Worm (Caenorhabditis elegans) whole organism, young adult: Measurements from ENCODE around the gene B0303.7.

Experiments
- B0019.2 ChIP-seq: fragments of 200-800 bp; sonication (Bioruptor generic); conservative IDR thresholded peaks from 2 replicates; pipeline ENCODE4 v1.3.6; 2022; ENCODE audit warnings: missing genetic modification reagents, missing genetic modification characterization, missing compliant biosample characterization
- D2030.7 ChIP-seq: fragments of 200-800 bp; sonication (Bioruptor generic); IDR thresholded peaks from 2 replicates; pipeline ENCODE4 v1.3.6; 2022; ENCODE audit warnings: missing genetic modification reagents, missing genetic modification characterization, missing compliant biosample characterization
- F22D6.2 ChIP-seq: sonication (generic microtip); optimal IDR thresholded peaks from 2 replicates; lab custom pipeline; 2016; ENCODE audit warnings: mild to moderate bottlenecking, missing genetic modification characterization, missing compliant biosample characterization
- F23B12.7 ChIP-seq: sonication (generic microtip); optimal IDR thresholded peaks from 2 replicates; lab custom pipeline; 2017; ENCODE audit warnings: missing genetic modification characterization, mild to moderate bottlenecking, missing compliant biosample characterization, antibody characterized with exemption, moderate library complexity; ENCODE audit not compliant: insufficient read depth
- F49E8.2 ChIP-seq: sonication (generic microtip); optimal IDR thresholded peaks from 3 replicates; lab custom pipeline; 2017; ENCODE audit warnings: missing genetic modification characterization, mild to moderate bottlenecking, missing compliant biosample characterization, antibody characterized with exemption, moderate library complexity; ENCODE audit not compliant: insufficient read depth
- F52B5.7 ChIP-seq: sonication (generic microtip); optimal IDR thresholded peaks from 2 replicates; lab custom pipeline; 2016; ENCODE audit warnings: mild to moderate bottlenecking, missing genetic modification characterization, missing compliant biosample characterization
- K12H6.12 ChIP-seq: fragments of 200-800 bp; sonication (Bioruptor generic); optimal IDR thresholded peaks from 2 replicates; lab custom pipeline; 2018; ENCODE audit warnings: mild to moderate bottlenecking, missing genetic modification characterization, missing compliant biosample characterization
- T26A5.8 ChIP-seq: sonication (generic microtip); optimal IDR thresholded peaks from 2 replicates; lab custom pipeline; 2016; ENCODE audit warnings: missing genetic modification characterization, missing compliant biosample characterization
- Y53F4B.3 ChIP-seq: fragments of 200-800 bp; sonication (Bioruptor generic); IDR thresholded peaks from 2 replicates; pipeline ENCODE4 v1.3.6; 2022; ENCODE audit warnings: missing genetic modification reagents, missing genetic modification characterization, missing compliant biosample characterization
- ZK185.1 ChIP-seq: sonication (generic microtip); optimal IDR thresholded peaks from 2 replicates; lab custom pipeline; 2016; ENCODE audit warnings: mild to moderate bottlenecking, missing genetic modification characterization, missing compliant biosample characterization; ENCODE audit not compliant: poor library complexity, severe bottlenecking
- ama-1 ChIP-seq, 3 experiments: fragments of 150-350 bp in 1 of 3; sonication (generic microtip) in 2 of 3; optimal IDR thresholded peaks; 2 replicates each; lab custom pipeline; 2014 to 2018; ENCODE audit warnings: missing biosample characterization in 2 of 3, missing genetic modification characterization in 2 of 3, missing genetic modification reagents in 2 of 3
- athp-1 ChIP-seq: sonication (generic microtip); optimal IDR thresholded peaks from 2 replicates; lab custom pipeline; 2017; ENCODE audit warnings: mild to moderate bottlenecking, missing genetic modification characterization, missing compliant biosample characterization
- bed-1 ChIP-seq: fragments of 200-800 bp; sonication (Bioruptor generic); IDR thresholded peaks from 2 replicates; pipeline ENCODE4 v1.3.6; 2022; ENCODE audit warnings: missing genetic modification reagents, missing genetic modification characterization, missing compliant biosample characterization
- ceh-27 ChIP-seq: fragments of 200-800 bp; sonication (Bioruptor generic); optimal IDR thresholded peaks from 2 replicates; lab custom pipeline; 2018; ENCODE audit warnings: mild to moderate bottlenecking, missing genetic modification characterization, moderate library complexity, missing compliant biosample characterization
- ceh-40 ChIP-seq: fragments of 200-800 bp; sonication (Bioruptor generic); IDR thresholded peaks from 2 replicates; pipeline ENCODE4 v1.3.6; 2022; ENCODE audit warnings: missing genetic modification characterization, missing compliant biosample characterization
- ceh-79 ChIP-seq: sonication (generic microtip); optimal IDR thresholded peaks from 2 replicates; lab custom pipeline; 2017; ENCODE audit warnings: mild to moderate bottlenecking, missing genetic modification characterization, missing compliant biosample characterization
- ceh-91 ChIP-seq: fragments of 200-800 bp; sonication (Bioruptor generic); IDR thresholded peaks from 2 replicates; pipeline ENCODE4 v1.3.6; 2022; ENCODE audit warnings: missing genetic modification reagents, missing genetic modification characterization, missing compliant biosample characterization
- ekl-4 ChIP-seq: fragments of 200-800 bp; sonication (Bioruptor generic); IDR thresholded peaks from 2 replicates; pipeline ENCODE4 v1.3.6; 2022; ENCODE audit warnings: missing genetic modification reagents, missing genetic modification characterization, missing compliant biosample characterization
- hlh-26 ChIP-seq: fragments of 200-800 bp; sonication (Bioruptor generic); conservative IDR thresholded peaks from 2 replicates; pipeline ENCODE4 v1.3.6; 2022; ENCODE audit warnings: missing genetic modification reagents, missing genetic modification characterization, missing compliant biosample characterization
- let-607 ChIP-seq, 2 experiments: fragments of 200-800 bp in 1 of 2; sonication (Bioruptor generic) in 1 of 2; sonication (generic microtip) in 1 of 2; optimal IDR thresholded peaks; 2 replicates each; lab custom pipeline; 2016 to 2018; ENCODE audit warnings: mild to moderate bottlenecking in 2 of 2, missing compliant biosample characterization in 2 of 2, missing genetic modification characterization in 2 of 2, moderate library complexity in 2 of 2, missing genotype in 1 of 2
- lin-35 ChIP-seq, 3 experiments: fragments of 150-350 bp in 2 of 3; sonication (generic microtip) in 1 of 3; optimal IDR thresholded peaks; 2 replicates each; lab custom pipeline; 2014 to 2018; ENCODE audit warnings: missing biosample characterization in 3 of 3, missing genetic modification characterization in 3 of 3, missing genetic modification reagents in 3 of 3
- lin-54 ChIP-seq: fragments of 200-800 bp; sonication (Bioruptor generic); optimal IDR thresholded peaks from 2 replicates; lab custom pipeline; 2018; ENCODE audit warnings: mild to moderate bottlenecking, missing genetic modification characterization, missing compliant biosample characterization
- madf-10 ChIP-seq: sonication (generic microtip); optimal IDR thresholded peaks from 2 replicates; lab custom pipeline; 2016; ENCODE audit warnings: mild to moderate bottlenecking, missing genetic modification characterization, missing compliant biosample characterization
- madf-3 ChIP-seq: fragments of 200-800 bp; sonication (Bioruptor generic); IDR thresholded peaks from 2 replicates; pipeline ENCODE4 v1.3.6; 2022; ENCODE audit warnings: missing genetic modification reagents, missing genetic modification characterization, missing compliant biosample characterization
- madf-6 ChIP-seq: fragments of 200-800 bp; sonication (Bioruptor generic); IDR thresholded peaks from 2 replicates; pipeline ENCODE4 v1.3.6; 2022; ENCODE audit warnings: missing genetic modification reagents, missing genetic modification characterization, missing compliant biosample characterization
- mcd-1 ChIP-seq: fragments of 200-800 bp; sonication (Bioruptor generic); IDR thresholded peaks from 2 replicates; pipeline ENCODE4 v1.3.6; 2022; ENCODE audit warnings: missing genetic modification reagents, missing genetic modification characterization, missing compliant biosample characterization
- mxl-1 ChIP-seq: sonication (generic microtip); optimal IDR thresholded peaks from 2 replicates; lab custom pipeline; 2016; ENCODE audit warnings: missing genetic modification characterization, missing compliant biosample characterization
- nfyb-1 ChIP-seq: fragments of 200-800 bp; sonication (Bioruptor generic); IDR thresholded peaks from 2 replicates; pipeline ENCODE4 v1.3.6; 2022; ENCODE audit warnings: missing genetic modification reagents, missing genetic modification characterization, missing compliant biosample characterization
- nhr-179 ChIP-seq: sonication (generic microtip); optimal IDR thresholded peaks from 2 replicates; lab custom pipeline; 2016; ENCODE audit warnings: mild to moderate bottlenecking, missing genetic modification characterization, missing compliant biosample characterization
- nhr-27 ChIP-seq: fragments of 200-800 bp; sonication (Bioruptor generic); optimal IDR thresholded peaks from 2 replicates; lab custom pipeline; 2018; ENCODE audit warnings: mild to moderate bottlenecking, missing genetic modification characterization, moderate library complexity, missing compliant biosample characterization
- nhr-90 ChIP-seq: sonication (generic microtip); optimal IDR thresholded peaks from 2 replicates; lab custom pipeline; 2016; ENCODE audit warnings: missing genotype, mild to moderate bottlenecking, missing genetic modification characterization, missing compliant biosample characterization
- pbrm-1 ChIP-seq: fragments of 200-800 bp; sonication (Bioruptor generic); IDR thresholded peaks from 2 replicates; pipeline ENCODE4 v1.3.6; 2022; ENCODE audit warnings: missing genetic modification reagents, missing genetic modification characterization, missing compliant biosample characterization
- pha-4 ChIP-seq: fragments of 150-350 bp; sonication (generic microtip); optimal IDR thresholded peaks from 2 replicates; lab custom pipeline; 2014; ENCODE audit warnings: missing biosample characterization, missing genetic modification reagents, missing genetic modification characterization
- rcor-1 ChIP-seq: fragments of 200-800 bp; sonication (Bioruptor generic); IDR thresholded peaks from 2 replicates; pipeline ENCODE4 v1.3.6; 2022; ENCODE audit warnings: missing genetic modification reagents, missing genetic modification characterization, missing compliant biosample characterization
- repo-1 ChIP-seq: sonication (generic microtip); optimal IDR thresholded peaks from 2 replicates; lab custom pipeline; 2017; ENCODE audit warnings: mild to moderate bottlenecking, missing genetic modification characterization, missing compliant biosample characterization
- sdz-38 ChIP-seq: sonication (generic microtip); optimal IDR thresholded peaks from 2 replicates; lab custom pipeline; 2016; ENCODE audit warnings: missing genotype, missing genetic modification characterization, missing compliant biosample characterization
- sea-2 ChIP-seq: fragments of 200-800 bp; sonication (Bioruptor generic); IDR thresholded peaks from 2 replicates; pipeline ENCODE4 v1.3.6; 2022; ENCODE audit warnings: missing genetic modification characterization, missing compliant biosample characterization
- snpc-1.1 ChIP-seq: sonication (generic microtip); optimal IDR thresholded peaks from 2 replicates; lab custom pipeline; 2017; ENCODE audit warnings: missing genetic modification characterization, mild to moderate bottlenecking, missing compliant biosample characterization, antibody characterized with exemption, moderate library complexity, missing genotype, missing genetic modification reagents; ENCODE audit not compliant: insufficient read depth
- snpc-3.4 ChIP-seq: sonication (generic microtip); optimal IDR thresholded peaks from 2 replicates; lab custom pipeline; 2017; ENCODE audit warnings: missing genetic modification characterization, mild to moderate bottlenecking, missing compliant biosample characterization, antibody characterized with exemption, moderate library complexity, missing genotype, missing genetic modification reagents
- sptf-2 ChIP-seq: fragments of 200-800 bp; sonication (Bioruptor generic); optimal IDR thresholded peaks from 2 replicates; lab custom pipeline; 2018; ENCODE audit warnings: mild to moderate bottlenecking, missing genetic modification characterization, missing compliant biosample characterization
- tbx-9 ChIP-seq: sonication (generic microtip); optimal IDR thresholded peaks from 2 replicates; lab custom pipeline; 2016; ENCODE audit warnings: borderline replicate concordance, missing genetic modification characterization, inconsistent platforms, missing compliant biosample characterization
- zim-3 ChIP-seq: sonication (generic microtip); optimal IDR thresholded peaks from 2 replicates; lab custom pipeline; 2017; ENCODE audit warnings: mild to moderate bottlenecking, missing genetic modification characterization, moderate library complexity, missing compliant biosample characterization
- ztf-25 ChIP-seq: fragments of 200-800 bp; sonication (Bioruptor generic); IDR thresholded peaks from 2 replicates; pipeline ENCODE4 v1.3.6; 2022; ENCODE audit warnings: missing genetic modification reagents, missing genetic modification characterization, missing compliant biosample characterization

B0303.7 gene

DNA sequence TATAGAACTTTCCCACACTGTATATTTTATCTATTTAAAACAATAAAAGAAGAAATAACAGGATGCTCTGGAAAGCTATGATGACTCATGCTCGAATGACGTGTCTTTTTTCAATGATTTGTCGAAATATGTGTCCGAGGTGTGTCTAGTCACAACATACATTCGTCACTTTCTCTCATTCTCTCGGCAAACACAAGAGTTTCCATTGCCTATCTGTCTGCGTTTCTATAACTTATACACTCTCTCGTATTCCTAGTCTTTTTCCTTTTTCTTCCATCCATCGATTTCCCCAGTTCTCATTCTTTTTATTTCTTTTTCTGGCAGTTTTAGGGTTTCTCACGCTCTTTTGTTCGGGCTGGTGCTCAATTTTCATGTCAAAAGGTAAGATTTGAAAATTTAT, 3.3 kb downstream of the B0303.7 start (continued):
- TF ChIP-seq ekl-4 (GFP tag; lab: Robert Waterston, UW) (no peak), let-607 (tag; optimal IDR thresholded peaks at IDR 0.05; lab: Kevin White, UChicago) (peak; percentile 21 to 81), F23B12.7 (no peak), T26A5.8 (tag; lab: Kevin White, UChicago) (no peak), athp-1 (tag; lab: Kevin White, UChicago) (no peak), snpc-1.1 (tag; lab: Kevin White, UChicago) (no peak), ZK185.1 (tag; lab: Kevin White, UChicago) (peak; percentile 17), sptf-2 (GFP tag; lab: Kevin White, UChicago) (no peak), F22D6.2 (tag; lab: Kevin White, UChicago) (no peak), pha-4 (tag; lab: Kevin White, UChicago) (no peak)
- TF ChIP-seq, all 124 proteins: peak for 6

DNA sequence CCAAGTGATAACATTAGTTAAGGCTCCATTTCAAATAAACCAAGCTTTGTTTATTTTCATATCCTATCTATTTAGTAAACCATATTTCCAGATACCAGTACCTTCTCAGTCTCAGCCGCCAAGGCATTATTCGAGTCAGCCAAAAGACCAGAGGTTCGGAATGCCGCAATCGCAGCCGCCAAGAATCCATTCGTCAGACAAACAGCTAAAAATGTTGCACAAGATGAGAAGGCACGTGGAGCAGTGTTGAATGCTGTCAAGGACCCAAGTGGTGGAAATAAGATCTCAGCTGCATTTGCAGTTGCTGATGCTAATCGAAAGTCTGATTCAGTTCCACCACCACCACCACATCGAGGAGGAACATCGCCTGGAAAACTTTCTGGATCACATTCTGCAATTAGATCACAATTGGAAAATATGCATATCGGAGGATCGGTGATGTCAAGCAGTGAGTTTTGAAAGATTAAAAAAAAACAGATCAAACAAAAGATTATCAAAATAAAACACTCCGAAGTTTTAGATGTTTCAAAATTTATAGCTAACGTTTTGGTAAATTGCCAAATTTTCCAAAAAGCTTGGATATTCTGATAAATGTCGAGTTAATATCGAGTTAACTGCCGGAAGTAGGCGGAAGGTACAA, 4.0 kb downstream of the B0303.7 start:
- TF ChIP-seq madf-6 (GFP tag; lab: Robert Waterston, UW) = no peak
- TF ChIP-seq T26A5.8 (tag; lab: Kevin White, UChicago) = no peak
- no peak for TF ChIP-seq sptf-2 (GFP tag; lab: Kevin White, UChicago)
- TF ChIP-seq sea-2 (GFP tag; lab: Robert Waterston, UW) = no peak
- TF ChIP-seq zim-3 (tag; lab: Kevin White, UChicago) = no peak
- TF ChIP-seq ceh-79 (tag; lab: Kevin White, UChicago) = no peak
- TF ChIP-seq madf-10 (tag; lab: Kevin White, UChicago) = no peak
- TF ChIP-seq K12H6.12 = no peak
- no peak for TF ChIP-seq nhr-27 (tag; lab: Kevin White, UChicago)
- no peak for TF ChIP-seq repo-1
- TF ChIP-seq ztf-25 (GFP tag; lab: Robert Waterston, UW) = no peak

DNA sequence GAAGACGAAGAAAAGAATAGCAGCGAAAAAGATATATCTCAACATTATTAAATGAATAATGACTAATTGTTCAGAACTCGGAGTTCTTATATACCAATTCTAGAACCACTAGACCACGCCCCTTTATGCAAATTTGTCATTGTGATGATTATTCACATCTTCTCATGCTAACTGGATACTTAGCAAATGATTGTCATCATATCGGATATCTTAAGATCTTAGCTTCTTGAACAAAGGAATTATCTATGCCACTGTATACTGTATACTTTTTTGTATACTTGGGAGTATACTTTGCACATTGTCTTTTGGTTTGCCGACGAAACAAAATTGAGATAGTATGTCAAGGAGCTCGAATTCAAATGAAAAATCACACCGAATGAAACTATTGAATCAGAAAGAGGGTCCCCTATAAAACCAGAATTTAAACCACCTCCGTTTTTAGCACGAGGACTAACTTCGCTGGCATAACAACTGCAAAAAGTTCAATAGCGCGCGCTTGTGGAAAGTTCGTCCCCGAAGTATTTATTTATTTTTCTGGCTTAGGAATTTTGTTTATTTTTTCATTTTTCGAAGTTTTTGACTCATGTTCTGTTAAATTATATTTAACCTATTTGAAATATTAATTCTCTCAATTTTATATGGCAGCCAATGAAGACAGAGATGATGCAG, 7.0 kb downstream of the B0303.7 start, which contains the start of the genes sdz-1 and vps-33.1:
Gene sdz-1, minus strand, starts transcription at position 51 of the 669 bp plus-strand sequence.
Gene vps-33.1, plus strand, starts transcription at position 639 of the 669 bp plus-strand sequence.
- TF ChIP-seq nfyb-1 (GFP tag; lab: Robert Waterston, UW) (no peak), pbrm-1 (GFP tag; lab: Robert Waterston, UW) (no peak), nhr-179 (no peak), nhr-90 (no peak), madf-3 (GFP tag; lab: Robert Waterston, UW) (no peak), nhr-27 (tag; lab: Kevin White, UChicago) (no peak), lin-35 (GFP tag; optimal IDR thresholded peaks at IDR 0.05; lab: Kevin White, UChicago) (no peak), D2030.7 (GFP tag; lab: Robert Waterston, UW) (no peak), rcor-1 (GFP tag; lab: Robert Waterston, UW) (no peak), snpc-3.4 (no peak), B0019.2 (GFP tag; lab: Robert Waterston, UW) (no peak), T26A5.8 (tag; lab: Kevin White, UChicago) (no peak), lin-54 (GFP tag; lab: Kevin White, UChicago) (peak; percentile 35), F49E8.2 (no peak), ceh-40 (GFP tag; lab: Robert Waterston, UW) (no peak), Y53F4B.3 (GFP tag; lab: Robert Waterston, UW) (no peak), bed-1 (no peak), F52B5.7 (tag; lab: Kevin White, UChicago) (no peak), mxl-1 (tag; lab: Kevin White, UChicago) (no peak), mcd-1 (GFP tag; lab: Robert Waterston, UW) (peak; percentile 60), ama-1 (optimal IDR thresholded peaks at IDR 0.05; lab: Kevin White, UChicago) (no peak), ama-1 (GFP tag; optimal IDR thresholded peaks at IDR 0.05; lab: Kevin White, UChicago) (no peak), tbx-9 (tag; lab: Kevin White, UChicago) (no peak), sea-2 (GFP tag; lab: Robert Waterston, UW) (no peak), hlh-26 (no peak), ceh-91 (GFP tag; lab: Robert Waterston, UW) (no peak), ceh-27 (GFP tag; lab: Kevin White, UChicago) (peak; percentile 57), sdz-38 (tag; lab: Kevin White, UChicago) (no peak)
